Fruit fly (Drosophila melanogaster) whole organism, prepupa: Measurements from ENCODE around the gene CG15773.

Experiments used
- Gug ChIP-seq: fragments of 200-800 bp; sonication (Bioruptor generic); IDR thresholded peaks from 2 replicates; pipeline ENCODE4 v1.3.6; 2022; ENCODE audit warnings: missing biosample characterization, missing genetic modification characterization
- ss ChIP-seq, 2 experiments: fragments of 200-800 bp; sonication (Bioruptor generic); optimal IDR thresholded peaks; 2 replicates in 1 of 2; 3 replicates in 1 of 2; lab custom pipeline; 2017 to 2018; ENCODE audit warnings: mild to moderate bottlenecking in 2 of 2, missing biosample characterization in 2 of 2, missing genetic modification characterization in 2 of 2, moderate library complexity in 1 of 2

- TF ChIP-seq ss (GFP tag; optimal IDR thresholded peaks at IDR 0.05; lab: Kevin White, UChicago) = peak; percentile 78 to 88
- TF ChIP-seq Gug (GFP tag; lab: Robert Waterston, UW) = peak; percentile 84
Observed at dm6 chrX:5746864-5747861, 14.6 kb downstream of the CG15773 start, which contains the start of the genes IntS6 and Rtel1.
